Worm (Caenorhabditis elegans): ENCODE data around the gene vhl-1.

Gene vhl-1

ce11 chrX:11266711-11267110, 40.4 kb upstream of the vhl-1 start, which contains the start of gene C03A3.9:
Gene C03A3.9, plus strand, starts transcription at chrX:11267011.
- TF ChIP-seq Y48G9A.11 (GFP tag; IDR thresholded peaks at IDR 0.05) (no peak), pha-4 (GFP tag; IDR thresholded peaks at IDR 0.05) (no peak), pha-4 (tag; optimal IDR thresholded peaks at IDR 0.05) (no peak), mdl-1 (tag; optimal IDR thresholded peaks at IDR 0.05) (no peak), mes-2 (tag; optimal IDR thresholded peaks at IDR 0.05; ENCODE audit: poor library complexity, severe bottlenecking) (no peak), ZK546.5 (tag; optimal IDR thresholded peaks at IDR 0.05) (no peak), fkh-10 (GFP tag; optimal IDR thresholded peaks at IDR 0.05) (no peak), daf-19 (GFP tag; conservative IDR thresholded peaks at IDR 0.05) (no peak), spr-3 (GFP tag; optimal IDR thresholded peaks at IDR 0.05) (no peak), hlh-30 (tag; optimal IDR thresholded peaks at IDR 0.05; ENCODE audit: insufficient read depth) (no peak), lin-1 (GFP tag; IDR thresholded peaks at IDR 0.05) (no peak), ceh-62 (tag; optimal IDR thresholded peaks at IDR 0.05) (no peak), ztf-11 (tag; optimal IDR thresholded peaks at IDR 0.05) (no peak), ceh-32 (tag; optimal IDR thresholded peaks at IDR 0.05; ENCODE audit: poor library complexity) (no peak), lim-7 (GFP tag; IDR thresholded peaks at IDR 0.05) (no peak), tra-1 (GFP tag; IDR thresholded peaks at IDR 0.05) (no peak), gei-8 (GFP tag; optimal IDR thresholded peaks at IDR 0.05) (no peak), egl-43 (GFP tag; IDR thresholded peaks at IDR 0.05) (no peak), ceh-44 (GFP tag; IDR thresholded peaks at IDR 0.05) (no peak), daf-8 (GFP tag; IDR thresholded peaks at IDR 0.05) (no peak)

- no peak for TF ChIP-seq set-16 (GFP tag; IDR thresholded peaks at IDR 0.05)
- TF ChIP-seq lin-1 (GFP tag; IDR thresholded peaks at IDR 0.05): no peak
Measured at ce11 chrX:11268970-11269369, 38.2 kb upstream of the vhl-1 start, which contains the start of gene C03A3.3. Gene C03A3.3, minus strand, starts transcription at chrX:11269070.

- no peak for TF ChIP-seq mep-1 (tag; optimal IDR thresholded peaks at IDR 0.05)
- TF ChIP-seq lin-15B (tag; optimal IDR thresholded peaks at IDR 0.05): no peak
- TF ChIP-seq Y5F2A.4 (GFP tag; optimal IDR thresholded peaks at IDR 0.05): no peak
- no peak for TF ChIP-seq nhr-6 (tag; optimal IDR thresholded peaks at IDR 0.05)
- no peak for TF ChIP-seq zag-1 (tag; optimal IDR thresholded peaks at IDR 0.05)
- TF ChIP-seq lin-38 (GFP tag; IDR thresholded peaks at IDR 0.05): no peak
- TF ChIP-seq cey-2 (tag; optimal IDR thresholded peaks at IDR 0.05; ENCODE audit: borderline replicate concordance, insufficient read depth): no peak
- TF ChIP-seq set-16 (GFP tag; IDR thresholded peaks at IDR 0.05): no peak
- no peak for TF ChIP-seq zip-11 (GFP tag; IDR thresholded peaks at IDR 0.05)
- TF ChIP-seq dve-1 (tag; optimal IDR thresholded peaks at IDR 0.05; ENCODE audit: insufficient read depth): no peak
- no peak for TF ChIP-seq ceh-20 (GFP tag; IDR thresholded peaks at IDR 0.05)
- no peak for TF ChIP-seq ZK546.5 (tag; optimal IDR thresholded peaks at IDR 0.05)
- TF ChIP-seq sdz-12 (GFP tag; optimal IDR thresholded peaks at IDR 0.05): no peak
- TF ChIP-seq ztf-7 (tag; optimal IDR thresholded peaks at IDR 0.05): no peak
- no peak for TF ChIP-seq hmg-1.1 (GFP tag; IDR thresholded peaks at IDR 0.05)
- TF ChIP-seq zfp-3 (GFP tag; conservative IDR thresholded peaks at IDR 0.05): no peak
- no peak for TF ChIP-seq unc-130 (GFP tag; optimal IDR thresholded peaks at IDR 0.05)
Measured at ce11 chrX:11270882-11271281, 36.3 kb upstream of the vhl-1 start, which contains the start of gene ifa-1. Gene ifa-1, plus strand, starts transcription at chrX:11271182.

ce11 chrX:11279276-11279675, 27.9 kb upstream of the vhl-1 start, which contains the start of gene F38B2.2:
Gene F38B2.2, minus strand, starts transcription at chrX:11279376.
- TF ChIP-seq aha-1 (tag) (no peak), nhr-11 (tag; optimal IDR thresholded peaks at IDR 0.05) (no peak), nhr-28 (tag; optimal IDR thresholded peaks at IDR 0.05) (no peak), madf-5 (GFP tag; IDR thresholded peaks at IDR 0.05) (no peak), T20F7.1 (GFP tag; optimal IDR thresholded peaks at IDR 0.05) (no peak), fkh-10 (GFP tag; optimal IDR thresholded peaks at IDR 0.05) (no peak), jun-1 (tag; optimal IDR thresholded peaks at IDR 0.05) (no peak), cey-2 (tag; optimal IDR thresholded peaks at IDR 0.05; ENCODE audit: borderline replicate concordance, insufficient read depth) (no peak), unc-39 (tag; optimal IDR thresholded peaks at IDR 0.05) (no peak), aly-2 (tag; optimal IDR thresholded peaks at IDR 0.05) (no peak), zip-11 (GFP tag; IDR thresholded peaks at IDR 0.05) (no peak), nhr-48 (tag; optimal IDR thresholded peaks at IDR 0.05) (no peak), hlh-30 (tag; optimal IDR thresholded peaks at IDR 0.05; ENCODE audit: insufficient read depth) (no peak), dpl-1 (GFP tag; optimal IDR thresholded peaks at IDR 0.05) (no peak), sdz-12 (GFP tag; optimal IDR thresholded peaks at IDR 0.05) (no peak), ztf-7 (tag; optimal IDR thresholded peaks at IDR 0.05) (no peak), dmd-8 (GFP tag; IDR thresholded peaks at IDR 0.05) (no peak), mdl-1 (tag; optimal IDR thresholded peaks at IDR 0.05) (no peak), D1046.2 (GFP tag; IDR thresholded peaks at IDR 0.05) (no peak)

All from whole organism, L4 larva.